Worm (Caenorhabditis elegans) whole organism, early embryonic: Measurements from ENCODE around the gene str-255.

Experiments
- B0310.2 ChIP-seq: sonication (generic microtip); optimal IDR thresholded peaks from 2 replicates; lab custom pipeline; 2016; ENCODE audit warnings: mild to moderate bottlenecking, missing genetic modification characterization, missing compliant biosample characterization
- F13C5.2 ChIP-seq: sonication (generic microtip); optimal IDR thresholded peaks from 2 replicates; lab custom pipeline; 2017; ENCODE audit warnings: mild to moderate bottlenecking, missing genetic modification characterization, inconsistent platforms, missing compliant biosample characterization
- aly-1 ChIP-seq: sonication (generic microtip); optimal IDR thresholded peaks from 2 replicates; lab custom pipeline; 2016; ENCODE audit warnings: missing genetic modification characterization, missing compliant biosample characterization
- ama-1 ChIP-seq: fragments of 150-350 bp; optimal IDR thresholded peaks from 2 replicates; lab custom pipeline; 2014
- ceh-13 ChIP-seq: fragments of 200-800 bp; sonication (Bioruptor generic); optimal IDR thresholded peaks from 2 replicates; lab custom pipeline; 2018; ENCODE audit warnings: mild to moderate bottlenecking, missing genetic modification characterization, missing compliant biosample characterization
- ceh-36 ChIP-seq: sonication (generic microtip); optimal IDR thresholded peaks from 2 replicates; lab custom pipeline; 2016; ENCODE audit warnings: missing genetic modification characterization, inconsistent platforms, missing compliant biosample characterization
- ets-7 ChIP-seq: sonication (generic microtip); optimal IDR thresholded peaks from 2 replicates; lab custom pipeline; 2016; ENCODE audit warnings: missing genotype, missing genetic modification characterization, missing compliant biosample characterization
- flt-1 ChIP-seq: fragments of 200-800 bp; sonication (Bioruptor generic); IDR thresholded peaks from 2 replicates; pipeline ENCODE4 v1.3.6; 2022; ENCODE audit warnings: missing genetic modification characterization, missing compliant biosample characterization
- hmbx-1 ChIP-seq: sonication (generic microtip); optimal IDR thresholded peaks from 2 replicates; lab custom pipeline; 2016; ENCODE audit warnings: mild to moderate bottlenecking, missing genetic modification characterization, missing compliant biosample characterization
- hmg-4 ChIP-seq: fragments of 200-800 bp; sonication (Bioruptor generic); optimal IDR thresholded peaks from 2 replicates; lab custom pipeline; 2018; ENCODE audit warnings: mild to moderate bottlenecking, missing genetic modification characterization, missing compliant biosample characterization
- hnd-1 ChIP-seq: sonication (generic microtip); optimal IDR thresholded peaks from 2 replicates; lab custom pipeline; 2016; ENCODE audit warnings: missing genetic modification characterization, missing compliant biosample characterization
- pes-1 ChIP-seq: fragments of 200-800 bp; sonication (Bioruptor generic); IDR thresholded peaks from 2 replicates; pipeline ENCODE4 v1.3.6; 2022; ENCODE audit warnings: missing genetic modification reagents, missing genetic modification characterization, missing compliant biosample characterization
- scrt-1 ChIP-seq: fragments of 200-800 bp; sonication (Bioruptor generic); IDR thresholded peaks from 2 replicates; pipeline ENCODE4 v1.3.6; 2022; ENCODE audit warnings: missing genetic modification characterization, missing compliant biosample characterization
- sea-1 ChIP-seq: fragments of 200-800 bp; sonication (Bioruptor generic); conservative IDR thresholded peaks from 2 replicates; pipeline ENCODE4 v1.3.6; 2022; ENCODE audit warnings: missing genetic modification characterization, missing compliant biosample characterization
- tbx-11 ChIP-seq: fragments of 200-800 bp; sonication (Bioruptor generic); IDR thresholded peaks from 2 replicates; pipeline ENCODE4 v1.3.6; 2022; ENCODE audit warnings: missing genetic modification characterization, missing compliant biosample characterization
- tbx-37 ChIP-seq: fragments of 200-800 bp; sonication (Bioruptor generic); conservative IDR thresholded peaks from 2 replicates; pipeline ENCODE4 v1.3.6; 2022; ENCODE audit warnings: missing genetic modification reagents, missing genetic modification characterization, missing compliant biosample characterization
- tra-4 ChIP-seq: sonication (generic microtip); optimal IDR thresholded peaks from 2 replicates; lab custom pipeline; 2017; ENCODE audit warnings: missing genetic modification characterization, missing compliant biosample characterization

str-255 gene

ce11 chrV:2179214-2179613 is 15.6 kb upstream of the str-255 start, which contains the start of gene cyp-33C1:
TSS of gene cyp-33C1 (plus strand) at chrV:2179514.
- TF ChIP-seq tra-4 (tag; lab: Kevin White, UChicago) (no peak), scrt-1 (no peak), flt-1 (GFP tag; lab: Robert Waterston, UW) (no peak), ceh-13 (GFP tag; lab: Kevin White, UChicago) (no peak), pes-1 (GFP tag; lab: Robert Waterston, UW) (no peak)

- TF ChIP-seq hnd-1 (tag; lab: Kevin White, UChicago) (no peak), ama-1 (lab: Kevin White, UChicago) (no peak), ets-7 (tag; lab: Kevin White, UChicago) (no peak), ceh-13 (GFP tag; lab: Kevin White, UChicago) (no peak), aly-1 (no peak), tra-4 (tag; lab: Kevin White, UChicago) (no peak), sea-1 (no peak), B0310.2 (tag; lab: Kevin White, UChicago) (no peak), tbx-37 (GFP tag; lab: Robert Waterston, UW) (no peak), flt-1 (GFP tag; lab: Robert Waterston, UW) (no peak), ceh-36 (no peak), hmg-4 (no peak)
Observed at ce11 chrV:2177307-2177764, 13.7 kb upstream of the str-255 start, which contains the start of gene srbc-17. TSS of gene srbc-17 (plus strand) at chrV:2177714.

ce11 chrV:2175242-2175641 is 11.6 kb upstream of the str-255 start, which contains the start of gene C45H4.18:
TSS of gene C45H4.18 (plus strand) at chrV:2175542.
- TF ChIP-seq hmg-4: no peak
- no peak for TF ChIP-seq tra-4 (tag; lab: Kevin White, UChicago)
- no peak for TF ChIP-seq ceh-13 (GFP tag; lab: Kevin White, UChicago)
- TF ChIP-seq ets-7 (tag; lab: Kevin White, UChicago): no peak
- no peak for TF ChIP-seq hmbx-1 (tag; lab: Kevin White, UChicago)
- no peak for TF ChIP-seq hnd-1 (tag; lab: Kevin White, UChicago)
- no peak for TF ChIP-seq flt-1 (GFP tag; lab: Robert Waterston, UW)
- no peak for TF ChIP-seq aly-1
- TF ChIP-seq ceh-36: no peak
- TF ChIP-seq scrt-1: no peak

ce11 chrV:2174465-2174864 is 10.8 kb upstream of the str-255 start:
- no peak for TF ChIP-seq tbx-11
- TF ChIP-seq flt-1 (GFP tag; lab: Robert Waterston, UW): no peak
- no peak for TF ChIP-seq aly-1
- TF ChIP-seq scrt-1: no peak
- TF ChIP-seq ceh-36: no peak
- TF ChIP-seq hmbx-1 (tag; lab: Kevin White, UChicago): no peak
- TF ChIP-seq F13C5.2: no peak

ce11 chrV:2166679-2167078 is 3.0 kb upstream of the str-255 start, which contains the start of gene srbc-19:
TSS of gene srbc-19 (minus strand) at chrV:2166779.
- no peak for TF ChIP-seq flt-1 (GFP tag; lab: Robert Waterston, UW)
- no peak for TF ChIP-seq B0310.2 (tag; lab: Kevin White, UChicago)
- no peak for TF ChIP-seq hmg-4
- no peak for TF ChIP-seq ets-7 (tag; lab: Kevin White, UChicago)
- no peak for TF ChIP-seq ama-1 (lab: Kevin White, UChicago)
- TF ChIP-seq hmbx-1 (tag; lab: Kevin White, UChicago): no peak
- TF ChIP-seq pes-1 (GFP tag; lab: Robert Waterston, UW): no peak
- TF ChIP-seq tbx-37 (GFP tag; lab: Robert Waterston, UW): no peak

- no peak for TF ChIP-seq tbx-11
- TF ChIP-seq ceh-36: no peak
- no peak for TF ChIP-seq ets-7 (tag; lab: Kevin White, UChicago)
- TF ChIP-seq tbx-37 (GFP tag; lab: Robert Waterston, UW): no peak
- TF ChIP-seq ceh-13 (GFP tag; lab: Kevin White, UChicago): no peak
- TF ChIP-seq flt-1 (GFP tag; lab: Robert Waterston, UW): no peak
- TF ChIP-seq F13C5.2: no peak
- no peak for TF ChIP-seq scrt-1
- TF ChIP-seq hmbx-1 (tag; lab: Kevin White, UChicago): no peak
- TF ChIP-seq pes-1 (GFP tag; lab: Robert Waterston, UW): no peak
- TF ChIP-seq ama-1 (lab: Kevin White, UChicago): no peak
- TF ChIP-seq sea-1: no peak
Observed at ce11 chrV:2159331-2159730, 4.3 kb downstream of the str-255 start, which contains the start of gene C45H4.14. TSS of gene C45H4.14 (minus strand) at chrV:2159431.

ce11 chrV:2156830-2157229 is 6.8 kb downstream of the str-255 start, which contains the start of gene srbc-22:
TSS of gene srbc-22 (plus strand) at chrV:2157130.
- TF ChIP-seq hnd-1 (tag; lab: Kevin White, UChicago) (no peak), F13C5.2 (no peak), hmbx-1 (tag; lab: Kevin White, UChicago) (no peak), sea-1 (no peak), tra-4 (tag; lab: Kevin White, UChicago) (no peak)

- TF ChIP-seq tbx-11: no peak
- TF ChIP-seq pes-1 (GFP tag; lab: Robert Waterston, UW): no peak
- TF ChIP-seq F13C5.2: no peak
- no peak for TF ChIP-seq flt-1 (GFP tag; lab: Robert Waterston, UW)
- no peak for TF ChIP-seq hnd-1 (tag; lab: Kevin White, UChicago)
- TF ChIP-seq tra-4 (tag; lab: Kevin White, UChicago): no peak
- TF ChIP-seq ceh-36: no peak
- no peak for TF ChIP-seq B0310.2 (tag; lab: Kevin White, UChicago)
- no peak for TF ChIP-seq ceh-13 (GFP tag; lab: Kevin White, UChicago)
- no peak for TF ChIP-seq hmg-4
- no peak for TF ChIP-seq ama-1 (lab: Kevin White, UChicago)
- TF ChIP-seq ets-7 (tag; lab: Kevin White, UChicago): no peak
- TF ChIP-seq hmbx-1 (tag; lab: Kevin White, UChicago): no peak
- no peak for TF ChIP-seq aly-1
- no peak for TF ChIP-seq scrt-1
- TF ChIP-seq sea-1: no peak
Observed at ce11 chrV:2155232-2155631, 8.4 kb downstream of the str-255 start, which contains the start of gene srbc-21. TSS of gene srbc-21 (plus strand) at chrV:2155532.
